Worm (Caenorhabditis elegans): Measurements from ENCODE around the gene T05A1.5.

The T05A1.5 gene

ce11 chrIV:9545986-9546385 is at the start of gene T05A1.5:
Gene T05A1.5 (plus strand): TSS chrIV:9546286.
- TF ChIP-seq tbx-2 (tag; optimal IDR thresholded peaks at IDR 0.05) (no peak), efl-3 (GFP tag; optimal IDR thresholded peaks at IDR 0.05) (no peak), fos-1 (tag; optimal IDR thresholded peaks at IDR 0.05) (no peak), C34B4.2 (tag; optimal IDR thresholded peaks at IDR 0.05) (no peak), lsy-2 (tag; optimal IDR thresholded peaks at IDR 0.05) (no peak), snpc-4 (tag; optimal IDR thresholded peaks at IDR 0.05) (no peak), nhr-19 (GFP tag; conservative IDR thresholded peaks at IDR 0.05) (no peak), fkh-8 (tag; optimal IDR thresholded peaks at IDR 0.05) (no peak), nhr-28 (tag; optimal IDR thresholded peaks at IDR 0.05) (no peak), isw-1 (GFP tag; IDR thresholded peaks at IDR 0.05) (no peak)

- no peak for TF ChIP-seq elt-3 (tag; optimal IDR thresholded peaks at IDR 0.05)
- peak; percentile 25 for TF ChIP-seq nhr-85 (tag)
Measured at ce11 chrIV:9496306-9496705, 49.8 kb upstream of the T05A1.5 start, which contains the start of gene sru-3. Gene sru-3 (plus strand): TSS chrIV:9496606.

- TF ChIP-seq mab-9 (GFP tag; IDR thresholded peaks at IDR 0.05) (no peak), nhr-84 (tag; optimal IDR thresholded peaks at IDR 0.05) (no peak), lin-39 (tag; optimal IDR thresholded peaks at IDR 0.05) (no peak), tlp-1 (tag; optimal IDR thresholded peaks at IDR 0.05) (no peak), fkh-4 (tag; optimal IDR thresholded peaks at IDR 0.05; ENCODE audit: borderline replicate concordance) (no peak), mef-2 (tag; optimal IDR thresholded peaks at IDR 0.05) (no peak), nhr-47 (tag; optimal IDR thresholded peaks at IDR 0.05) (no peak), nhr-237 (tag; optimal IDR thresholded peaks at IDR 0.05) (no peak), blmp-1 (tag; optimal IDR thresholded peaks at IDR 0.05) (no peak), mep-1 (tag; optimal IDR thresholded peaks at IDR 0.05) (no peak), ceh-63 (GFP tag; optimal IDR thresholded peaks at IDR 0.05) (no peak)
Measured at ce11 chrIV:9498088-9498487, 48.0 kb upstream of the T05A1.5 start, which contains the start of gene sru-4. Gene sru-4 (plus strand): TSS chrIV:9498388.

- no peak for TF ChIP-seq nhr-237 (tag; optimal IDR thresholded peaks at IDR 0.05)
Measured at ce11 chrIV:9499636-9500035, 46.5 kb upstream of the T05A1.5 start.

ce11 chrIV:9500100-9500499 is 46.0 kb upstream of the T05A1.5 start, which contains the start of gene ugt-21:
Gene ugt-21 (plus strand): TSS chrIV:9500311.
- TF ChIP-seq pax-3 (tag; optimal IDR thresholded peaks at IDR 0.05) = no peak
- no peak for TF ChIP-seq nhr-12 (tag; optimal IDR thresholded peaks at IDR 0.05)
- TF ChIP-seq ama-1 (optimal IDR thresholded peaks at IDR 0.05) = no peak
- TF ChIP-seq efl-1 (optimal IDR thresholded peaks at IDR 0.05) = no peak
- peak in 1 of 2 experiments; percentile 69 for TF ChIP-seq efl-1 (GFP tag; optimal IDR thresholded peaks at IDR 0.05 in 1 of 2)
- TF ChIP-seq mef-2 (tag; optimal IDR thresholded peaks at IDR 0.05) = no peak
- TF ChIP-seq tlp-1 (tag; optimal IDR thresholded peaks at IDR 0.05) = no peak
- no peak for TF ChIP-seq blmp-1 (tag; optimal IDR thresholded peaks at IDR 0.05)
- no peak for TF ChIP-seq swsn-7 (tag; optimal IDR thresholded peaks at IDR 0.05)
- TF ChIP-seq unc-30 (tag; optimal IDR thresholded peaks at IDR 0.05) = no peak
- peak; percentile 69 for TF ChIP-seq elt-2 (tag; optimal IDR thresholded peaks at IDR 0.05)
- TF ChIP-seq unc-86 (tag; optimal IDR thresholded peaks at IDR 0.05) = no peak

ce11 chrIV:9506251-9506650 is 39.8 kb upstream of the T05A1.5 start, which contains the start of gene ttr-9:
Gene ttr-9 (minus strand): TSS chrIV:9506351.
- TF ChIP-seq C34B4.2 (tag; optimal IDR thresholded peaks at IDR 0.05) = no peak
- no peak for TF ChIP-seq pax-3 (tag; optimal IDR thresholded peaks at IDR 0.05)
- TF ChIP-seq unc-98 (GFP tag; IDR thresholded peaks at IDR 0.05) = no peak
- TF ChIP-seq unc-86 (tag; optimal IDR thresholded peaks at IDR 0.05) = no peak
- TF ChIP-seq nhr-85 (tag) = no peak
- no peak for TF ChIP-seq ceh-88 (GFP tag; IDR thresholded peaks at IDR 0.05)
- TF ChIP-seq vab-15 (tag; optimal IDR thresholded peaks at IDR 0.05) = no peak
- TF ChIP-seq blmp-1 (tag; optimal IDR thresholded peaks at IDR 0.05) = no peak
- no peak for TF ChIP-seq egl-13 (tag; optimal IDR thresholded peaks at IDR 0.05)
- TF ChIP-seq sup-37 (GFP tag; optimal IDR thresholded peaks at IDR 0.05) = no peak
- TF ChIP-seq aly-2 (tag; optimal IDR thresholded peaks at IDR 0.05) = no peak
- TF ChIP-seq snpc-4 (tag; optimal IDR thresholded peaks at IDR 0.05) = no peak
- no peak for TF ChIP-seq lin-13 (GFP tag; optimal IDR thresholded peaks at IDR 0.05)
- TF ChIP-seq ceh-82 (tag; optimal IDR thresholded peaks at IDR 0.05) = no peak
- TF ChIP-seq unc-30 (tag; optimal IDR thresholded peaks at IDR 0.05) = no peak

Measured in whole organism, L1 larva.